Worm (Caenorhabditis elegans): ENCODE data around the gene glit-1.

The glit-1 gene

ce11 chrX:4761540-4761939 is 49.5 kb downstream of the glit-1 start, which contains the start of gene mls-2:
Gene mls-2, minus strand, starts transcription at chrX:4761640.
- TF ChIP-seq fkh-4 (tag; optimal IDR thresholded peaks at IDR 0.05; ENCODE audit: borderline replicate concordance) (no peak), nhr-11 (tag; optimal IDR thresholded peaks at IDR 0.05) (no peak), lir-3 (tag; optimal IDR thresholded peaks at IDR 0.05; ENCODE audit: poor library complexity) (no peak)

Data from whole organism, L1 larva.